Fruit fly (Drosophila melanogaster): ENCODE data around the gene p115.
A peak's percentile ranks its signal among the peaks of the same experiment; 100 is the strongest.

p115 gene

dm6 chrX:7893411-7894122 lies at the start of gene p115, which contains the start of the genes CG45089 and ND-MNLL:
TSS of gene p115 (plus strand) at chrX:7894031.
TSS of gene CG45089 (minus strand) at chrX:7893798.
TSS of gene ND-MNLL (minus strand) at chrX:7893798.
- TF ChIP-seq eg (GFP tag; IDR thresholded peaks at IDR 0.05) (peak; percentile 49; the same call in 2 of the 3 replicates), CG11762 (GFP tag; optimal IDR thresholded peaks at IDR 0.05; ENCODE audit: insufficient read depth) (no peak), Eip75B (GFP tag; optimal IDR thresholded peaks at IDR 0.05) (peak; percentile 35), CG4318 (GFP tag; optimal IDR thresholded peaks at IDR 0.05) (no peak), fd59A (GFP tag; optimal IDR thresholded peaks at IDR 0.05) (no peak), achi (GFP tag; optimal IDR thresholded peaks at IDR 0.05) (peak; percentile 76), CG31627 (GFP tag; optimal IDR thresholded peaks at IDR 0.05) (peak; percentile 50), salr (GFP tag; optimal IDR thresholded peaks at IDR 0.05) (peak in 1 of 2 experiments; percentile 10), CG1621 (tag; optimal IDR thresholded peaks at IDR 0.05) (no peak), Ets21C (GFP tag; optimal IDR thresholded peaks at IDR 0.05) (peak; percentile 13), cyc (GFP tag; optimal IDR thresholded peaks at IDR 0.05) (peak; percentile 46), vri (GFP tag; optimal IDR thresholded peaks at IDR 0.05) (peak; percentile 70), CG6276 (GFP tag; optimal IDR thresholded peaks at IDR 0.05) (no peak), spab (GFP tag; optimal IDR thresholded peaks at IDR 0.05) (no peak), CG6854 (GFP tag; optimal IDR thresholded peaks at IDR 0.05) (no peak), ss (GFP tag; optimal IDR thresholded peaks at IDR 0.05) (peak in 1 of 2 experiments; percentile 4), CG10631 (GFP tag; optimal IDR thresholded peaks at IDR 0.05) (peak; percentile 73), CG9139 (GFP tag; optimal IDR thresholded peaks at IDR 0.05) (no peak), CG34406 (GFP tag; optimal IDR thresholded peaks at IDR 0.05) (peak; percentile 28), fkh (GFP tag; optimal IDR thresholded peaks at IDR 0.05) (no peak), CG6808 (GFP tag; optimal IDR thresholded peaks at IDR 0.05) (no peak), CG32006 (GFP tag; optimal IDR thresholded peaks at IDR 0.05) (peak; percentile 6), CG3919 (GFP tag; optimal IDR thresholded peaks at IDR 0.05) (peak; percentile 59), Blimp-1 (GFP tag; optimal IDR thresholded peaks at IDR 0.05) (no peak), acj6 (GFP tag; optimal IDR thresholded peaks at IDR 0.05) (peak; percentile 51), CG10669 (GFP tag; optimal IDR thresholded peaks at IDR 0.05) (peak; percentile 26), Hr38 (GFP tag; optimal IDR thresholded peaks at IDR 0.05) (no peak), svp (GFP tag) (peak; percentile 65), Hr4 (GFP tag; optimal IDR thresholded peaks at IDR 0.05) (peak; percentile 52), CG11902 (GFP tag; optimal IDR thresholded peaks at IDR 0.05) (peak; percentile 1), Ets96B (tag; optimal IDR thresholded peaks at IDR 0.05) (peak; percentile 48), Lpt (GFP tag; optimal IDR thresholded peaks at IDR 0.05) (no peak), CG16779 (tag; optimal IDR thresholded peaks at IDR 0.05) (no peak), Hr39 (GFP tag; optimal IDR thresholded peaks at IDR 0.05) (peak; percentile 48), net (GFP tag; optimal IDR thresholded peaks at IDR 0.05) (no peak), CG11294 (GFP tag; IDR thresholded peaks at IDR 0.05) (no peak), CG6792 (GFP tag; optimal IDR thresholded peaks at IDR 0.05) (peak; percentile 41), Eip93F (GFP tag; optimal IDR thresholded peaks at IDR 0.05) (peak; percentile 57), CG8119 (GFP tag; IDR thresholded peaks at IDR 0.05) (peak; percentile 43; the same call in 1 of the 3 replicates), Eip78C (GFP tag) (peak; percentile 58), OdsH (GFP tag; optimal IDR thresholded peaks at IDR 0.05) (peak; percentile 45), Smox (GFP tag; optimal IDR thresholded peaks at IDR 0.05) (peak; percentile 57), pdm3 (GFP tag; optimal IDR thresholded peaks at IDR 0.05) (peak; percentile 61), Gug (GFP tag; IDR thresholded peaks at IDR 0.05) (no peak), Met (GFP tag; optimal IDR thresholded peaks at IDR 0.05) (peak; percentile 52), CG8319 (GFP tag; optimal IDR thresholded peaks at IDR 0.05) (no peak), CG8632 (GFP tag; optimal IDR thresholded peaks at IDR 0.05) (no peak), fd85E (GFP tag; optimal IDR thresholded peaks at IDR 0.05) (no peak), dsx (GFP tag; optimal IDR thresholded peaks at IDR 0.05; ENCODE audit: poor library complexity, severe bottlenecking) (peak; percentile 24), Sox14 (GFP tag; optimal IDR thresholded peaks at IDR 0.05) (peak; percentile 7), CG3032 (tag; optimal IDR thresholded peaks at IDR 0.05) (peak; percentile 51)

Measured in whole organism, prepupa.